Fruit fly (Drosophila melanogaster): ENCODE data around the gene CG17264.

CG17264 gene

dm6 chr2L:3005483-3005882 lies 12.8 kb upstream of the CG17264 start:
- TF ChIP-seq D1 (tag; optimal IDR thresholded peaks at IDR 0.05) (no peak), CG8159 (tag; optimal IDR thresholded peaks at IDR 0.05) (no peak), Snoo (tag; optimal IDR thresholded peaks at IDR 0.05) (no peak)

dm6 chr2L:3006194-3006593 lies 12.1 kb upstream of the CG17264 start:
- TF ChIP-seq Pif1B (GFP tag; optimal IDR thresholded peaks at IDR 0.05), result no peak
- TF ChIP-seq Pif1A (GFP tag; optimal IDR thresholded peaks at IDR 0.05), result no peak
- TF ChIP-seq CG4496 (GFP tag; IDR thresholded peaks at IDR 0.05), result no peak
- TF ChIP-seq Snoo (tag; optimal IDR thresholded peaks at IDR 0.05), result no peak
- TF ChIP-seq rn (GFP tag; IDR thresholded peaks at IDR 0.05), result no peak

- TF ChIP-seq CG17806 (tag; optimal IDR thresholded peaks at IDR 0.05) (no peak), CG13204 (GFP tag; optimal IDR thresholded peaks at IDR 0.05) (no peak), CG4496 (GFP tag; IDR thresholded peaks at IDR 0.05) (no peak), rn (GFP tag; IDR thresholded peaks at IDR 0.05) (no peak)
Observed at dm6 chr2L:3006925-3007426, 11.3 kb upstream of the CG17264 start.

- TF ChIP-seq gl (tag; optimal IDR thresholded peaks at IDR 0.05), result no peak
Observed at dm6 chr2L:3009438-3009837, 8.9 kb upstream of the CG17264 start.

dm6 chr2L:3011484-3011883 lies 6.8 kb upstream of the CG17264 start:
- TF ChIP-seq D1 (tag; optimal IDR thresholded peaks at IDR 0.05), result no peak
- TF ChIP-seq CG12605 (GFP tag; IDR thresholded peaks at IDR 0.05), result no peak; the same call in 1 of the 2 replicates
- TF ChIP-seq CG14655 (GFP tag; optimal IDR thresholded peaks at IDR 0.05), result peak; percentile 57
- TF ChIP-seq CG8159 (tag; optimal IDR thresholded peaks at IDR 0.05), result peak; percentile 80
- peak; percentile 60; the same call in 2 of the 3 replicates for TF ChIP-seq fd96Ca (GFP tag; IDR thresholded peaks at IDR 0.05)
- TF ChIP-seq CG15710 (tag; optimal IDR thresholded peaks at IDR 0.05), result peak; percentile 73
- peak; percentile 75 for TF ChIP-seq Pif1A (GFP tag; optimal IDR thresholded peaks at IDR 0.05)
- TF ChIP-seq Pif1B (GFP tag; optimal IDR thresholded peaks at IDR 0.05), result peak; percentile 79
- peak; percentile 22 for TF ChIP-seq CG13204 (GFP tag; optimal IDR thresholded peaks at IDR 0.05)
- peak; percentile 66 for TF ChIP-seq CG34367 (tag; optimal IDR thresholded peaks at IDR 0.05)
- no peak for TF ChIP-seq CG10348 (GFP tag; IDR thresholded peaks at IDR 0.05)
- peak; percentile 38 for TF ChIP-seq CG8301 (tag; optimal IDR thresholded peaks at IDR 0.05)
- no peak for TF ChIP-seq EcR (GFP tag; optimal IDR thresholded peaks at IDR 0.05)
- TF ChIP-seq gl (tag; optimal IDR thresholded peaks at IDR 0.05), result peak; percentile 21
- TF ChIP-seq Snoo (tag; optimal IDR thresholded peaks at IDR 0.05), result peak; percentile 78
- TF ChIP-seq CG17806 (tag; optimal IDR thresholded peaks at IDR 0.05), result peak; percentile 70
- peak; percentile 57 for TF ChIP-seq CG9948 (tag; optimal IDR thresholded peaks at IDR 0.05)
- no peak for TF ChIP-seq CG32121 (GFP tag; IDR thresholded peaks at IDR 0.05)
- TF ChIP-seq rn (GFP tag; IDR thresholded peaks at IDR 0.05), result no peak
- peak; percentile 60; the same call in 2 of the 3 replicates for TF ChIP-seq CG4496 (GFP tag; IDR thresholded peaks at IDR 0.05)
- TF ChIP-seq Ets98B (GFP tag; IDR thresholded peaks at IDR 0.05), result no peak

dm6 chr2L:3012780-3013179 lies 5.5 kb upstream of the CG17264 start:
- TF ChIP-seq Snoo (tag; optimal IDR thresholded peaks at IDR 0.05), result peak; percentile 12
- no peak for TF ChIP-seq rn (GFP tag; IDR thresholded peaks at IDR 0.05)
- peak; percentile 59 for TF ChIP-seq CG17806 (tag; optimal IDR thresholded peaks at IDR 0.05)
- TF ChIP-seq Pif1B (GFP tag; optimal IDR thresholded peaks at IDR 0.05), result peak; percentile 44
- peak; percentile 69 for TF ChIP-seq Pif1A (GFP tag; optimal IDR thresholded peaks at IDR 0.05)
- peak; percentile 80 for TF ChIP-seq Ets98B (GFP tag; IDR thresholded peaks at IDR 0.05)
- no peak for TF ChIP-seq CG13204 (GFP tag; optimal IDR thresholded peaks at IDR 0.05)
- TF ChIP-seq fd96Ca (GFP tag; IDR thresholded peaks at IDR 0.05), result peak; percentile 74; the same call in 2 of the 3 replicates
- TF ChIP-seq CG10348 (GFP tag; IDR thresholded peaks at IDR 0.05), result no peak
- no peak for TF ChIP-seq D1 (tag; optimal IDR thresholded peaks at IDR 0.05)
- TF ChIP-seq CG12605 (GFP tag; IDR thresholded peaks at IDR 0.05), result peak; percentile 54; the same call in 1 of the 2 replicates
- peak; percentile 67 for TF ChIP-seq CG8301 (tag; optimal IDR thresholded peaks at IDR 0.05)
- no peak for TF ChIP-seq CG8159 (tag; optimal IDR thresholded peaks at IDR 0.05)
- no peak for TF ChIP-seq EcR (GFP tag; optimal IDR thresholded peaks at IDR 0.05)
- TF ChIP-seq CG34367 (tag; optimal IDR thresholded peaks at IDR 0.05), result peak; percentile 39
- peak; percentile 52 for TF ChIP-seq CG15710 (tag; optimal IDR thresholded peaks at IDR 0.05)
- TF ChIP-seq CG14655 (GFP tag; optimal IDR thresholded peaks at IDR 0.05), result peak; percentile 81
- no peak for TF ChIP-seq gl (tag; optimal IDR thresholded peaks at IDR 0.05)
- peak; percentile 69 for TF ChIP-seq CG32121 (GFP tag; IDR thresholded peaks at IDR 0.05)
- TF ChIP-seq CG9948 (tag; optimal IDR thresholded peaks at IDR 0.05), result peak; percentile 57
- peak; percentile 86 for TF ChIP-seq CG4496 (GFP tag; IDR thresholded peaks at IDR 0.05)

dm6 chr2L:3022986-3023385 lies 4.7 kb downstream of the CG17264 start, which contains the start of the genes alpha4GT1 and Prp40:
Gene alpha4GT1 (minus strand): TSS chr2L:3023141.
Gene Prp40 (plus strand): TSS chr2L:3023226.
- no peak for TF ChIP-seq CG13204 (GFP tag; optimal IDR thresholded peaks at IDR 0.05)
